Worm (Caenorhabditis elegans) whole organism, midembryonic: Measurements from ENCODE around the gene C53A3.3.

ENCODE experiments used
- T22C8.4 ChIP-seq: fragments of 200-800 bp; sonication (Bioruptor generic); IDR thresholded peaks from 2 replicates; pipeline ENCODE4 v1.3.6; 2022; ENCODE audit warnings: missing genetic modification characterization, missing compliant biosample characterization
- cog-1 ChIP-seq: sonication (generic microtip); optimal IDR thresholded peaks from 2 replicates; lab custom pipeline; 2016; ENCODE audit warnings: missing genetic modification characterization, missing compliant biosample characterization
- flt-1 ChIP-seq: fragments of 200-800 bp; sonication (Bioruptor generic); IDR thresholded peaks from 2 replicates; pipeline ENCODE4 v1.3.6; 2022; ENCODE audit warnings: missing genetic modification characterization, missing compliant biosample characterization
- med-1 ChIP-seq: sonication (generic microtip); optimal IDR thresholded peaks from 2 replicates; lab custom pipeline; 2017; ENCODE audit warnings: missing genetic modification characterization, mild to moderate bottlenecking, missing compliant biosample characterization, antibody characterized with exemption, missing genetic modification reagents; ENCODE audit not compliant: insufficient read depth
- ref-1 ChIP-seq: fragments of 200-800 bp; sonication (Bioruptor generic); conservative IDR thresholded peaks from 2 replicates; pipeline ENCODE4 v1.3.6; 2022; ENCODE audit warnings: missing genetic modification reagents, missing genetic modification characterization, missing compliant biosample characterization
- tab-1 ChIP-seq: fragments of 200-800 bp; sonication (Bioruptor generic); IDR thresholded peaks from 2 replicates; pipeline ENCODE4 v1.3.6; 2022; ENCODE audit warnings: missing genetic modification characterization, missing compliant biosample characterization
- ztf-23 ChIP-seq: fragments of 200-800 bp; sonication (Bioruptor generic); IDR thresholded peaks from 2 replicates; pipeline ENCODE4 v1.3.6; 2022; ENCODE audit warnings: missing genetic modification reagents, missing genetic modification characterization, missing compliant biosample characterization
- ztf-29 ChIP-seq: fragments of 200-800 bp; sonication (Bioruptor generic); IDR thresholded peaks from 2 replicates; pipeline ENCODE4 v1.3.6; 2022; ENCODE audit warnings: missing genetic modification reagents, missing genetic modification characterization, missing compliant biosample characterization

DNA sequence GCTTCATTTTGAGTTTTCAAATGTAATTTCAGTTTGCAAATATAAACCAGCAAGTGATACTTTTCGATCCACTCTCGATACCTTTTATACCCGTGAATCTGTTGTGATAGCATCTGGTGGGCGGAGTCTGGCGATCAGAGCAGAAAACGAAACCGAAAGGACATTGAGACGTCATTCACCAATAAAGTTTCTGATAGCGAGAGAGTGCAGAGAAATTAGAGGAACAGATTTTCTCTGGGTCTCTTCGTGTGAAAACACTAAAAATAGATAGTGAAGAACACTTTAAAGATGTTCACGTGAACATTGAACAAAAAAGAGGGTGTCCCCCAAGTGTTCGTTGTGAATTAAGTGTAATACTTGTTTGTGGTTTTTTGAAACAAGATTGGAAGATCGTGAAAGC, 7.5 kb downstream of the C53A3.3 start, which contains the start of gene pgph-3:
- no peak for TF ChIP-seq med-1 (GFP tag; lab: Kevin White, UChicago)
- TF ChIP-seq ztf-29 (GFP tag; lab: Robert Waterston, UW) = no peak
- TF ChIP-seq flt-1 = no peak
- no peak for TF ChIP-seq cog-1
- no peak for TF ChIP-seq ref-1 (GFP tag; lab: Robert Waterston, UW)
- TF ChIP-seq T22C8.4 = no peak
- no peak for TF ChIP-seq ztf-23 (GFP tag; lab: Robert Waterston, UW)
- no peak for TF ChIP-seq tab-1
